Worm (Caenorhabditis elegans): ENCODE measurements around the gene K03B8.6.

DNA sequence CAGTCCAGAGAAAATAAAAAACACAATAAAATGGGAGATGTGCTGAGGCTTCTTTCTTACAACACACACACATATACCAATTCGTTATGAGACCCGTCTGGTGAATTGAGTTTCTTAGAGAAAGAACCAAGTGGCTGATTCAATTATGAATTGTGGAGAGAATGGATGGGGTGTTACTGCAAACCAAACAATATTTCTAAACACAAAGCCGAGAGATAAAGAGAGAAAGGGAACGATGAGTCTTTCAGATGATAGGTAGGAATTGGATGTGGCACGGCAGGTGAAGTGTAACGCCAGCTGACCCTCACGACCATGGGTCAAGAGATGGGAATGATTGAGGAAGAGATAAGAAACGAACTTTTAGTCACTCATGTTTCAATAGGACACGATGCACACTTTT lies 38.9 kb downstream of the K03B8.6 start, which contains the start of gene mig-17:
- TF ChIP-seq ama-1 (optimal IDR thresholded peaks at IDR 0.05) = no peak
- TF ChIP-seq unc-62 (GFP tag; optimal IDR thresholded peaks at IDR 0.05) = no peak
- no peak for TF ChIP-seq nhr-237 (tag; optimal IDR thresholded peaks at IDR 0.05)
- no peak for TF ChIP-seq unc-39 (tag; optimal IDR thresholded peaks at IDR 0.05)
